Worm (Caenorhabditis elegans) whole organism, young adult: ENCODE data around the gene R05G6.9.

ENCODE experiments used
- B0035.1 ChIP-seq: sonication (generic microtip); optimal IDR thresholded peaks from 2 replicates; lab custom pipeline; 2016; ENCODE audit warnings: missing genetic modification characterization, mild to moderate bottlenecking, missing compliant biosample characterization, missing genotype, missing genetic modification reagents
- C06A6.2 ChIP-seq: fragments of 200-800 bp; sonication (Bioruptor generic); conservative IDR thresholded peaks from 2 replicates; pipeline ENCODE4 v1.3.6; 2022; ENCODE audit warnings: missing genetic modification characterization, missing compliant biosample characterization
- F10E7.11 ChIP-seq: sonication (generic microtip); optimal IDR thresholded peaks from 2 replicates; lab custom pipeline; 2017; ENCODE audit warnings: mild to moderate bottlenecking, missing genetic modification characterization, moderate library complexity, missing compliant biosample characterization
- F23B12.7 ChIP-seq: sonication (generic microtip); optimal IDR thresholded peaks from 2 replicates; lab custom pipeline; 2017; ENCODE audit warnings: missing genetic modification characterization, mild to moderate bottlenecking, missing compliant biosample characterization, antibody characterized with exemption, moderate library complexity; ENCODE audit not compliant: insufficient read depth
- F33H1.4 ChIP-seq: fragments of 200-800 bp; sonication (Bioruptor generic); IDR thresholded peaks from 2 replicates; pipeline ENCODE4 v1.3.6; 2022; ENCODE audit warnings: missing genetic modification reagents, missing genetic modification characterization, missing compliant biosample characterization
- F37B4.10 ChIP-seq: fragments of 200-800 bp; sonication (Bioruptor generic); IDR thresholded peaks from 2 replicates; pipeline ENCODE4 v1.3.6; 2022; ENCODE audit warnings: missing genetic modification characterization, missing compliant biosample characterization
- F52B5.7 ChIP-seq: sonication (generic microtip); optimal IDR thresholded peaks from 2 replicates; lab custom pipeline; 2016; ENCODE audit warnings: mild to moderate bottlenecking, missing genetic modification characterization, missing compliant biosample characterization
- F57A8.1 ChIP-seq: fragments of 200-800 bp; sonication (Bioruptor generic); optimal IDR thresholded peaks from 2 replicates; lab custom pipeline; 2018; ENCODE audit warnings: mild to moderate bottlenecking, missing genetic modification characterization, moderate library complexity, missing compliant biosample characterization
- F57C9.4 ChIP-seq: sonication (generic microtip); optimal IDR thresholded peaks from 2 replicates; lab custom pipeline; 2017; ENCODE audit warnings: mild to moderate bottlenecking, missing genetic modification characterization, missing compliant biosample characterization
- K12H6.12 ChIP-seq: fragments of 200-800 bp; sonication (Bioruptor generic); optimal IDR thresholded peaks from 2 replicates; lab custom pipeline; 2018; ENCODE audit warnings: mild to moderate bottlenecking, missing genetic modification characterization, missing compliant biosample characterization
- T07F8.4 ChIP-seq: sonication (generic microtip); optimal IDR thresholded peaks from 2 replicates; lab custom pipeline; 2016; ENCODE audit warnings: mild to moderate bottlenecking, missing genetic modification characterization, moderate library complexity, missing compliant biosample characterization
- T26A5.8 ChIP-seq: sonication (generic microtip); optimal IDR thresholded peaks from 2 replicates; lab custom pipeline; 2016; ENCODE audit warnings: missing genetic modification characterization, missing compliant biosample characterization
- Y56A3A.18 ChIP-seq: fragments of 200-800 bp; sonication (Bioruptor generic); IDR thresholded peaks from 2 replicates; pipeline ENCODE4 v1.3.6; 2022; ENCODE audit warnings: missing genetic modification reagents, missing genetic modification characterization, missing compliant biosample characterization
- ZK185.1 ChIP-seq: sonication (generic microtip); optimal IDR thresholded peaks from 2 replicates; lab custom pipeline; 2016; ENCODE audit warnings: mild to moderate bottlenecking, missing genetic modification characterization, missing compliant biosample characterization; ENCODE audit not compliant: poor library complexity, severe bottlenecking
- ama-1 ChIP-seq, 3 experiments: fragments of 150-350 bp in 1 of 3; sonication (generic microtip) in 2 of 3; optimal IDR thresholded peaks; 2 replicates each; lab custom pipeline; 2014 to 2018; ENCODE audit warnings: missing biosample characterization in 2 of 3, missing genetic modification characterization in 2 of 3, missing genetic modification reagents in 2 of 3
- aptf-2 ChIP-seq: fragments of 200-800 bp; sonication (Bioruptor generic); conservative IDR thresholded peaks from 2 replicates; pipeline ENCODE4 v1.3.6; 2022; ENCODE audit warnings: missing genetic modification reagents, missing genetic modification characterization, missing compliant biosample characterization
- attf-3 ChIP-seq: fragments of 200-800 bp; sonication (Bioruptor generic); conservative IDR thresholded peaks from 2 replicates; pipeline ENCODE4 v1.3.6; 2022; ENCODE audit warnings: missing genetic modification reagents, missing genetic modification characterization, missing compliant biosample characterization
- attf-5 ChIP-seq: fragments of 200-800 bp; sonication (Bioruptor generic); optimal IDR thresholded peaks from 2 replicates; lab custom pipeline; 2018; ENCODE audit warnings: mild to moderate bottlenecking, missing genetic modification characterization, missing compliant biosample characterization
- attf-6 ChIP-seq: fragments of 200-800 bp; sonication (Bioruptor generic); IDR thresholded peaks from 2 replicates; pipeline ENCODE4 v1.3.6; 2022; ENCODE audit warnings: missing genetic modification reagents, missing genetic modification characterization, missing compliant biosample characterization
- ceh-100 ChIP-seq: fragments of 200-800 bp; sonication (Bioruptor generic); IDR thresholded peaks from 2 replicates; pipeline ENCODE4 v1.3.6; 2022; ENCODE audit warnings: missing genetic modification reagents, missing genetic modification characterization, missing compliant biosample characterization
- chd-7 ChIP-seq: sonication (generic microtip); optimal IDR thresholded peaks from 2 replicates; lab custom pipeline; 2016; ENCODE audit warnings: mild to moderate bottlenecking, missing genetic modification characterization, moderate library complexity, missing compliant biosample characterization
- die-1 ChIP-seq: sonication (generic microtip); optimal IDR thresholded peaks from 2 replicates; lab custom pipeline; 2016; ENCODE audit warnings: missing genotype, mild to moderate bottlenecking, missing genetic modification characterization, missing compliant biosample characterization
- egrh-3 ChIP-seq: fragments of 200-800 bp; sonication (Bioruptor generic); IDR thresholded peaks from 2 replicates; pipeline ENCODE4 v1.3.6; 2022; ENCODE audit warnings: missing genetic modification reagents, missing genetic modification characterization, missing compliant biosample characterization
- fkh-3 ChIP-seq: sonication (generic microtip); optimal IDR thresholded peaks from 2 replicates; lab custom pipeline; 2016; ENCODE audit warnings: mild to moderate bottlenecking, missing genetic modification characterization, missing compliant biosample characterization
- gei-17 ChIP-seq: fragments of 200-800 bp; sonication (Bioruptor generic); optimal IDR thresholded peaks from 2 replicates; lab custom pipeline; 2018; ENCODE audit warnings: mild to moderate bottlenecking, missing genetic modification characterization, missing compliant biosample characterization
- hlh-12 ChIP-seq: sonication (generic microtip); optimal IDR thresholded peaks from 2 replicates; lab custom pipeline; 2016; ENCODE audit warnings: missing genetic modification characterization, missing compliant biosample characterization
- hmg-1.2 ChIP-seq: fragments of 200-800 bp; sonication (Bioruptor generic); IDR thresholded peaks from 2 replicates; pipeline ENCODE4 v1.3.6; 2022; ENCODE audit warnings: missing genetic modification reagents, missing genetic modification characterization, missing compliant biosample characterization
- hrde-1 ChIP-seq: sonication (generic microtip); optimal IDR thresholded peaks from 2 replicates; lab custom pipeline; 2016; ENCODE audit warnings: missing genetic modification characterization, mild to moderate bottlenecking, missing compliant biosample characterization, moderate library complexity, missing genotype, missing genetic modification reagents, borderline replicate concordance
- hsf-1 ChIP-seq: fragments of 200-800 bp; sonication (Bioruptor generic); IDR thresholded peaks from 2 replicates; pipeline ENCODE4 v1.3.6; 2022; ENCODE audit warnings: missing genetic modification reagents, missing genetic modification characterization, missing compliant biosample characterization
- lag-1 ChIP-seq: fragments of 200-800 bp; sonication (Bioruptor generic); IDR thresholded peaks from 2 replicates; pipeline ENCODE4 v1.3.6; 2022; ENCODE audit warnings: missing genetic modification reagents, missing genetic modification characterization, missing compliant biosample characterization
- let-526 ChIP-seq: fragments of 200-800 bp; sonication (Bioruptor generic); IDR thresholded peaks from 2 replicates; pipeline ENCODE4 v1.3.6; 2022; ENCODE audit warnings: missing genetic modification reagents, missing genetic modification characterization, missing compliant biosample characterization
- let-607 ChIP-seq, 2 experiments: fragments of 200-800 bp in 1 of 2; sonication (Bioruptor generic) in 1 of 2; sonication (generic microtip) in 1 of 2; optimal IDR thresholded peaks; 2 replicates each; lab custom pipeline; 2016 to 2018; ENCODE audit warnings: mild to moderate bottlenecking in 2 of 2, missing compliant biosample characterization in 2 of 2, missing genetic modification characterization in 2 of 2, moderate library complexity in 2 of 2, missing genotype in 1 of 2
- lin-35 ChIP-seq, 3 experiments: fragments of 150-350 bp in 2 of 3; sonication (generic microtip) in 1 of 3; optimal IDR thresholded peaks; 2 replicates each; lab custom pipeline; 2014 to 2018; ENCODE audit warnings: missing biosample characterization in 3 of 3, missing genetic modification characterization in 3 of 3, missing genetic modification reagents in 3 of 3
- lsl-1 ChIP-seq: fragments of 200-800 bp; sonication (Bioruptor generic); optimal IDR thresholded peaks from 2 replicates; lab custom pipeline; 2018; ENCODE audit warnings: mild to moderate bottlenecking, missing genetic modification characterization, moderate library complexity, missing compliant biosample characterization
- madf-10 ChIP-seq: sonication (generic microtip); optimal IDR thresholded peaks from 2 replicates; lab custom pipeline; 2016; ENCODE audit warnings: mild to moderate bottlenecking, missing genetic modification characterization, missing compliant biosample characterization
- mcd-1 ChIP-seq: fragments of 200-800 bp; sonication (Bioruptor generic); IDR thresholded peaks from 2 replicates; pipeline ENCODE4 v1.3.6; 2022; ENCODE audit warnings: missing genetic modification reagents, missing genetic modification characterization, missing compliant biosample characterization
- nfyb-1 ChIP-seq: fragments of 200-800 bp; sonication (Bioruptor generic); IDR thresholded peaks from 2 replicates; pipeline ENCODE4 v1.3.6; 2022; ENCODE audit warnings: missing genetic modification reagents, missing genetic modification characterization, missing compliant biosample characterization
- nhr-90 ChIP-seq: sonication (generic microtip); optimal IDR thresholded peaks from 2 replicates; lab custom pipeline; 2016; ENCODE audit warnings: missing genotype, mild to moderate bottlenecking, missing genetic modification characterization, missing compliant biosample characterization
- pha-4 ChIP-seq: fragments of 150-350 bp; sonication (generic microtip); optimal IDR thresholded peaks from 2 replicates; lab custom pipeline; 2014; ENCODE audit warnings: missing biosample characterization, missing genetic modification reagents, missing genetic modification characterization
- rcor-1 ChIP-seq: fragments of 200-800 bp; sonication (Bioruptor generic); IDR thresholded peaks from 2 replicates; pipeline ENCODE4 v1.3.6; 2022; ENCODE audit warnings: missing genetic modification reagents, missing genetic modification characterization, missing compliant biosample characterization
- repo-1 ChIP-seq: sonication (generic microtip); optimal IDR thresholded peaks from 2 replicates; lab custom pipeline; 2017; ENCODE audit warnings: mild to moderate bottlenecking, missing genetic modification characterization, missing compliant biosample characterization
- snpc-3.4 ChIP-seq: sonication (generic microtip); optimal IDR thresholded peaks from 2 replicates; lab custom pipeline; 2017; ENCODE audit warnings: missing genetic modification characterization, mild to moderate bottlenecking, missing compliant biosample characterization, antibody characterized with exemption, moderate library complexity, missing genotype, missing genetic modification reagents
- snpc-4 ChIP-seq, 5 experiments: fragments of 150-350 bp in 1 of 5; sonication (generic microtip) in 4 of 5; optimal IDR thresholded peaks; 2 replicates each; lab custom pipeline; 2014 to 2018; ENCODE audit warnings: missing genetic modification characterization in 5 of 5, missing biosample characterization in 3 of 5, antibody characterized with exemption in 2 of 5, mild to moderate bottlenecking in 2 of 5, missing compliant biosample characterization in 2 of 5, missing genotype in 2 of 5, moderate library complexity in 2 of 5, missing genetic modification reagents in 1 of 5
- tbp1 ChIP-seq: fragments of 200-800 bp; sonication (Bioruptor generic); optimal IDR thresholded peaks from 2 replicates; lab custom pipeline; 2018; ENCODE audit warnings: mild to moderate bottlenecking, missing genetic modification characterization, missing compliant biosample characterization
- tlf-1 ChIP-seq: fragments of 200-800 bp; sonication (Bioruptor generic); optimal IDR thresholded peaks from 2 replicates; lab custom pipeline; 2018; ENCODE audit warnings: mild to moderate bottlenecking, missing genetic modification characterization, missing compliant biosample characterization
- ztf-26 ChIP-seq: sonication (generic microtip); optimal IDR thresholded peaks from 2 replicates; lab custom pipeline; 2017; ENCODE audit warnings: missing genetic modification characterization, missing compliant biosample characterization

Gene R05G6.9

ce11 chrIV:7505866-7506488 is 10.1 kb downstream of the R05G6.9 start (continued):
- TF ChIP-seq F23B12.7 (tag; lab: Kevin White, UChicago) = no peak
- TF ChIP-seq attf-5 = peak; percentile 1
- TF ChIP-seq hlh-12 (tag; lab: Kevin White, UChicago) = no peak
- TF ChIP-seq F57A8.1 = no peak
- no peak for TF ChIP-seq lag-1 (GFP tag; lab: Robert Waterston, UW)
- peak; percentile 52 for TF ChIP-seq madf-10 (tag; lab: Kevin White, UChicago)
- peak; percentile 25; the same call in 1 of the 2 replicates for TF ChIP-seq attf-3
- TF ChIP-seq Y56A3A.18 (GFP tag; lab: Robert Waterston, UW) = 0 out of 2 replicates have a peak, but pooled peaks have one; percentile 21
- peak; percentile 11 for TF ChIP-seq lsl-1 (GFP tag; lab: Kevin White, UChicago)
- TF ChIP-seq K12H6.12 (tag; lab: Kevin White, UChicago) = no peak
- TF ChIP-seq gei-17 (GFP tag; lab: Kevin White, UChicago) = no peak
- peak; percentile 10 for TF ChIP-seq B0035.1 (tag; lab: Kevin White, UChicago)
- TF ChIP-seq T07F8.4 (tag; lab: Kevin White, UChicago) = no peak
- TF ChIP-seq F37B4.10 (GFP tag; lab: Robert Waterston, UW) = no peak
- peak; percentile 19; the same call in 1 of the 2 replicates for TF ChIP-seq let-526
- peak; percentile 10 for TF ChIP-seq ztf-26
- no peak; the same call in none of the 2 replicates for TF ChIP-seq mcd-1 (GFP tag; lab: Robert Waterston, UW)
- peak; percentile 24 for TF ChIP-seq rcor-1
- peak; percentile 39 for TF ChIP-seq tbp1 (GFP tag; lab: Kevin White, UChicago)
- TF ChIP-seq repo-1 (tag; lab: Kevin White, UChicago) = peak; percentile 88
- TF ChIP-seq F57C9.4 (tag; lab: Kevin White, UChicago) = peak; percentile 43
- TF ChIP-seq egrh-3 (GFP tag; lab: Robert Waterston, UW) = no peak
- peak; percentile 20; the same call in 1 of the 2 replicates for TF ChIP-seq F33H1.4
- peak; percentile 48; the same call in 1 of the 2 replicates for TF ChIP-seq C06A6.2 (GFP tag; lab: Robert Waterston, UW)
- peak; percentile 64 for TF ChIP-seq snpc-3.4 (tag; lab: Kevin White, UChicago)
- TF ChIP-seq hsf-1 (GFP tag; lab: Robert Waterston, UW) = peak; percentile 67
- peak; percentile 38 for TF ChIP-seq nhr-90 (tag; lab: Kevin White, UChicago)
- peak; percentile 36 for TF ChIP-seq F10E7.11 (tag; lab: Kevin White, UChicago)
- TF ChIP-seq T26A5.8 (tag; lab: Kevin White, UChicago) = peak; percentile 68
- peak; percentile 50 for TF ChIP-seq hmg-1.2 (GFP tag; lab: Robert Waterston, UW)
- TF ChIP-seq tlf-1 (GFP tag; lab: Kevin White, UChicago) = peak; percentile 77
- TF ChIP-seq nfyb-1 (GFP tag; lab: Robert Waterston, UW) = 0 out of 2 replicates have a peak, but pooled peaks have one; percentile 42
- TF ChIP-seq ZK185.1 (tag; lab: Kevin White, UChicago) = peak; percentile 67
- TF ChIP-seq F52B5.7 = peak; percentile 22
- TF ChIP-seq lin-35 (GFP tag; optimal IDR thresholded peaks at IDR 0.05; lab: Kevin White, UChicago) = peak in 1 of 3 experiments; percentile 20
- TF ChIP-seq hrde-1 = peak; percentile 78
- peak; percentile 50 for TF ChIP-seq attf-6 (GFP tag; lab: Robert Waterston, UW)
- TF ChIP-seq pha-4 (tag; lab: Kevin White, UChicago) = peak; percentile 36
- TF ChIP-seq fkh-3 (tag; lab: Kevin White, UChicago) = no peak
- TF ChIP-seq ceh-100 (GFP tag; lab: Robert Waterston, UW) = no peak
- no peak for TF ChIP-seq let-607 (tag; optimal IDR thresholded peaks at IDR 0.05; lab: Kevin White, UChicago)
- TF ChIP-seq aptf-2 (GFP tag; lab: Robert Waterston, UW) = no peak
- peak; percentile 93 for TF ChIP-seq ama-1 (optimal IDR thresholded peaks at IDR 0.05; lab: Kevin White, UChicago)
- TF ChIP-seq ama-1 (GFP tag; optimal IDR thresholded peaks at IDR 0.05; lab: Kevin White, UChicago) = peak; percentile 54 to 70
- TF ChIP-seq die-1 (tag; lab: Kevin White, UChicago) = no peak
- no peak for TF ChIP-seq snpc-4 (GFP tag; optimal IDR thresholded peaks at IDR 0.05; lab: Kevin White, UChicago)
- peak in 2 of 4 experiments; percentile 35 to 47 for TF ChIP-seq snpc-4 (tag; optimal IDR thresholded peaks at IDR 0.05; lab: Kevin White, UChicago)
- TF ChIP-seq chd-7 = peak; percentile 62
